Worm (Caenorhabditis elegans): Measurements from ENCODE around the gene nas-25.

DNA sequence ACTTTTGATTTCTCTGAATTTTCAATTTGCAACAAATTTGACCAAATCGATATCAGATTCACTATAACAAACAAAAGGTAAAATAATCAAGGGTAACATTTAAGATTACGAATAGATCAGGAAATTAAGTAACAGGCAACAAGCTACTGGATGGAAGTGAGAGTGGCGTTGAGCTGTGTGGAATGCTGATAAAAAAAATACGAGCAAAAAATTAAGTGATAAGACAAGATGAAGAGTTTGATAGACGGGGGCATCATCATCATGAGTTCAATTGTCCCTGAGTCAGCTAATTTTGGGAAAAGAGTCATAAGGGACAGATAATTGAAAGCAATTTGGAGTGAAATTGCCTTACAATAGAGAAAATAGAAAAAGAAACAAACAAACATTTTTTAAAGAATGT is 41.0 kb downstream of the nas-25 start:
- TF ChIP-seq fkh-10 (GFP tag; optimal IDR thresholded peaks at IDR 0.05) (no peak), ceh-82 (tag; optimal IDR thresholded peaks at IDR 0.05) (no peak), elt-1 (tag; optimal IDR thresholded peaks at IDR 0.05) (no peak), unc-62 (GFP tag; optimal IDR thresholded peaks at IDR 0.05) (no peak), nhr-237 (tag; optimal IDR thresholded peaks at IDR 0.05) (no peak), elt-2 (tag; optimal IDR thresholded peaks at IDR 0.05) (peak; percentile 83), lin-39 (tag; optimal IDR thresholded peaks at IDR 0.05) (no peak), egl-27 (tag; optimal IDR thresholded peaks at IDR 0.05) (no peak), zag-1 (tag; optimal IDR thresholded peaks at IDR 0.05) (no peak), ztf-11 (tag; optimal IDR thresholded peaks at IDR 0.05) (no peak), nfya-1 (tag; optimal IDR thresholded peaks at IDR 0.05; ENCODE audit: insufficient read depth) (no peak), lin-15B (tag; optimal IDR thresholded peaks at IDR 0.05) (no peak), pha-4 (tag; optimal IDR thresholded peaks at IDR 0.05) (no peak)
